Worm (Caenorhabditis elegans) whole organism, L3 larva: Measurements from ENCODE around the gene C08E8.3.
A peak's percentile ranks its signal among the peaks of the same experiment; 100 is the strongest.

ENCODE experiments used
- R02D3.7 ChIP-seq: fragments of 150-350 bp; optimal IDR thresholded peaks from 2 replicates; lab custom pipeline; 2014; ENCODE audit warnings: missing biosample characterization, missing genetic modification characterization
- ZK546.5 ChIP-seq: sonication (generic microtip); optimal IDR thresholded peaks from 2 replicates; lab custom pipeline; 2017; ENCODE audit warnings: missing biosample characterization, missing genetic modification characterization
- aly-2 ChIP-seq: fragments of 150-350 bp; optimal IDR thresholded peaks from 2 replicates; lab custom pipeline; 2014; ENCODE audit warnings: missing biosample characterization, missing genetic modification characterization
- ama-1 ChIP-seq: fragments of 150-350 bp; optimal IDR thresholded peaks from 2 replicates; lab custom pipeline; 2018
- ceh-16 ChIP-seq: sonication (generic microtip); optimal IDR thresholded peaks from 2 replicates; lab custom pipeline; 2017; ENCODE audit warnings: missing biosample characterization, missing genetic modification characterization
- ceh-28 ChIP-seq: fragments of 150-350 bp; optimal IDR thresholded peaks from 2 replicates; lab custom pipeline; 2014; ENCODE audit warnings: missing biosample characterization, missing genetic modification reagents, missing genetic modification characterization
- ceh-9 ChIP-seq: sonication (generic microtip); optimal IDR thresholded peaks from 2 replicates; lab custom pipeline; 2018; ENCODE audit warnings: missing biosample characterization, missing genetic modification characterization
- daf-12 ChIP-seq: fragments of 150-350 bp; optimal IDR thresholded peaks from 2 replicates; lab custom pipeline; 2014; ENCODE audit warnings: missing biosample characterization, missing genetic modification reagents, missing genetic modification characterization
- egl-27 ChIP-seq: sonication (generic microtip); optimal IDR thresholded peaks from 4 replicates; lab custom pipeline; 2017; ENCODE audit warnings: missing biosample characterization, missing genetic modification reagents, missing genetic modification characterization
- egl-5 ChIP-seq: fragments of 150-350 bp; optimal IDR thresholded peaks from 2 replicates; lab custom pipeline; 2017; ENCODE audit warnings: missing biosample characterization, missing genetic modification reagents, missing genetic modification characterization, inconsistent platforms
- elt-2 ChIP-seq: sonication (generic microtip); optimal IDR thresholded peaks from 2 replicates; lab custom pipeline; 2016; ENCODE audit warnings: missing genetic modification reagents, mild to moderate bottlenecking, missing genetic modification characterization, missing compliant biosample characterization
- elt-3 ChIP-seq, 3 experiments: fragments of 150-350 bp in 1 of 3; sonication (generic microtip) in 2 of 3; optimal IDR thresholded peaks; 2 replicates in 2 of 3; 4 replicates in 1 of 3; lab custom pipeline; 2014 to 2017; ENCODE audit warnings: missing biosample characterization in 3 of 3, missing genetic modification characterization in 3 of 3
- eor-1 ChIP-seq, 2 experiments: fragments of 150-350 bp; optimal IDR thresholded peaks; 2 replicates each; lab custom pipeline; 2014 to 2018; ENCODE audit warnings: missing biosample characterization in 2 of 2, missing genetic modification characterization in 2 of 2
- fkh-10 ChIP-seq: sonication (generic microtip); optimal IDR thresholded peaks from 2 replicates; lab custom pipeline; 2017; ENCODE audit warnings: missing biosample characterization, missing genetic modification reagents, missing genetic modification characterization
- fos-1 ChIP-seq: fragments of 150-350 bp; optimal IDR thresholded peaks from 2 replicates; lab custom pipeline; 2014; ENCODE audit warnings: missing biosample characterization, missing genetic modification characterization
- hmg-11 ChIP-seq: sonication (generic microtip); optimal IDR thresholded peaks from 2 replicates; lab custom pipeline; 2016; ENCODE audit warnings: missing genetic modification characterization, missing compliant biosample characterization
- jun-1 ChIP-seq: fragments of 150-350 bp; optimal IDR thresholded peaks from 2 replicates; lab custom pipeline; 2014; ENCODE audit warnings: missing biosample characterization, missing genetic modification reagents, missing genetic modification characterization
- lin-15B ChIP-seq: fragments of 150-350 bp; optimal IDR thresholded peaks from 2 replicates; lab custom pipeline; 2014; ENCODE audit warnings: missing biosample characterization, missing genetic modification characterization
- lin-39 ChIP-seq: fragments of 150-350 bp; optimal IDR thresholded peaks from 2 replicates; lab custom pipeline; 2018; ENCODE audit warnings: missing biosample characterization, missing genetic modification reagents, missing genetic modification characterization
- nhr-12 ChIP-seq: fragments of 150-350 bp; optimal IDR thresholded peaks from 2 replicates; lab custom pipeline; 2014; ENCODE audit warnings: missing biosample characterization, missing genetic modification characterization
- nhr-23 ChIP-seq: fragments of 150-350 bp; optimal IDR thresholded peaks from 2 replicates; lab custom pipeline; 2014; ENCODE audit warnings: missing biosample characterization, missing genetic modification reagents, missing genetic modification characterization
- nhr-237 ChIP-seq: fragments of 150-350 bp; optimal IDR thresholded peaks from 2 replicates; lab custom pipeline; 2014; ENCODE audit warnings: missing biosample characterization, missing genetic modification characterization
- nhr-28 ChIP-seq: fragments of 150-350 bp; optimal IDR thresholded peaks from 2 replicates; lab custom pipeline; 2014; ENCODE audit warnings: missing biosample characterization, missing genetic modification characterization
- nhr-43 ChIP-seq: sonication (generic microtip); optimal IDR thresholded peaks from 2 replicates; lab custom pipeline; 2016; ENCODE audit warnings: mild to moderate bottlenecking, missing genetic modification characterization, missing compliant biosample characterization; ENCODE audit not compliant: poor library complexity, severe bottlenecking
- nhr-76 ChIP-seq: fragments of 150-350 bp; sonication (generic microtip); optimal IDR thresholded peaks from 5 replicates; lab custom pipeline; 2014; ENCODE audit warnings: missing biosample characterization, missing genetic modification characterization
- pha-4 ChIP-seq: fragments of 150-350 bp; optimal IDR thresholded peaks from 2 replicates; lab custom pipeline; 2014; ENCODE audit warnings: missing biosample characterization, missing genetic modification reagents, missing genetic modification characterization
- pqm-1 ChIP-seq: fragments of 150-350 bp; optimal IDR thresholded peaks from 2 replicates; lab custom pipeline; 2017; ENCODE audit warnings: missing biosample characterization, missing genetic modification characterization, inconsistent platforms
- sea-2 ChIP-seq: fragments of 150-350 bp; sonication (generic microtip); optimal IDR thresholded peaks from 4 replicates; lab custom pipeline; 2014; ENCODE audit warnings: missing biosample characterization, missing genetic modification reagents, missing genetic modification characterization
- snpc-4 ChIP-seq: fragments of 150-350 bp; optimal IDR thresholded peaks from 2 replicates; lab custom pipeline; 2014; ENCODE audit warnings: missing biosample characterization, missing genetic modification characterization
- tbx-2 ChIP-seq: sonication (generic microtip); optimal IDR thresholded peaks from 2 replicates; lab custom pipeline; 2016; ENCODE audit warnings: mild to moderate bottlenecking, missing genetic modification characterization, missing compliant biosample characterization
- unc-39 ChIP-seq: sonication (generic microtip); optimal IDR thresholded peaks from 4 replicates; lab custom pipeline; 2017; ENCODE audit warnings: missing biosample characterization, missing genetic modification characterization
- unc-62 ChIP-seq: fragments of 150-350 bp; sonication (generic microtip); optimal IDR thresholded peaks from 4 replicates; lab custom pipeline; 2014; ENCODE audit warnings: missing biosample characterization, missing genetic modification reagents, missing genetic modification characterization
- zag-1 ChIP-seq: fragments of 150-350 bp; optimal IDR thresholded peaks from 2 replicates; lab custom pipeline; 2014; ENCODE audit warnings: missing biosample characterization, missing genetic modification characterization
- ztf-4 ChIP-seq: fragments of 150-350 bp; optimal IDR thresholded peaks from 2 replicates; lab custom pipeline; 2014; ENCODE audit warnings: missing biosample characterization, missing genetic modification characterization

Gene C08E8.3

DNA sequence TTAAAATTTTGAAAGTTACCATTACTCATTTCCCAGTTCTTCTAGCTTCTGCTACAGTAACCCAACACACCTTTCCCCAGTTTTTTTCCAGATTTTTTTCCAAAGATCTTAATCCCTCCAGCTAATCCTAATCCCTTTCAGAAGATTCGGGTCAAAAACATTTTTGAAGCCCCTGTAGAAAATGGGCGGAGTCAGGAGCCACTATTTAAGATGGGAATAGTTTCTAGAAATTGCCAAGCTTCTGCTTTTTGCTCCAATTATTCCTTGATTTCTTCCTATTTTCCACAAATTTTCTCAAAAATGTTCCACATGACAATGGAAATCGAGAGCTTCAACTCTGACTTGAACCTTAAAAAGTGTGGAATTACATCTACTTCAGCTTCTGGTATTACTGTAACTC is 14.6 kb downstream of the C08E8.3 start, which contains the start of gene C08E8.9:
Gene C08E8.9, plus strand, starts transcription at position 301 of the 400 bp plus-strand sequence.
- no peak for TF ChIP-seq ama-1
- TF ChIP-seq nhr-237 (tag; lab: Kevin White, UChicago): no peak
- no peak for TF ChIP-seq snpc-4 (tag; lab: Kevin White, UChicago)
- no peak for TF ChIP-seq nhr-28
- TF ChIP-seq unc-62 (GFP tag; lab: Kevin White, UChicago): no peak
- TF ChIP-seq lin-15B (tag; lab: Kevin White, UChicago): no peak
- TF ChIP-seq elt-2 (tag; lab: Kevin White, UChicago): no peak
- no peak for TF ChIP-seq nhr-43 (tag; lab: Kevin White, UChicago)
- TF ChIP-seq ceh-16 (tag; lab: Kevin White, UChicago): no peak

DNA sequence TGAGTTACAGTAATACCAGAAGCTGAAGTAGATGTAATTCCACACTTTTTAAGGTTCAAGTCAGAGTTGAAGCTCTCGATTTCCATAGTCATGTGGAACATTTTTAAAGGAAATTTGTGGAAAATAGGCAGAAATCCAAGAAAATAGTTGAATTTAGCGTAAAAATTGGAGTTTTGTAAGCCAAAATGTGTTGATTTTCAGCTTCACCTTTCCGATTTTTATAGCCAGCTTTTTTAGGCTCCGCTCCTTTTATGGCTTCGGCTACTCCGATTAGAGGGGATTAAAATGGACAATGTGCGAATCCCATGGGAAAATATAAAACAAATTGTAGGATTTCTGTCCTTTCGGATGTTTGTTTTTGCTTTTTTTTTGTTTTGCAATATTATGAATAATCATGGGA is 18.4 kb downstream of the C08E8.3 start, which contains the start of gene C08E8.6:
Gene C08E8.6, minus strand, starts transcription at position 101 of the 400 bp plus-strand sequence.
- no peak for TF ChIP-seq aly-2 (tag; lab: Kevin White, UChicago)
- no peak for TF ChIP-seq egl-27
- no peak for TF ChIP-seq unc-39 (tag; lab: Kevin White, UChicago)
- TF ChIP-seq unc-62 (GFP tag; lab: Kevin White, UChicago): no peak
- no peak for TF ChIP-seq tbx-2
- no peak for TF ChIP-seq zag-1
- no peak for TF ChIP-seq daf-12
- TF ChIP-seq ztf-4 (tag; lab: Kevin White, UChicago): no peak

ce11 chrV:18371028-18371427 is 21.1 kb downstream of the C08E8.3 start:
- TF ChIP-seq jun-1 (tag; lab: Kevin White, UChicago) (no peak), nhr-28 (no peak), fos-1 (no peak), nhr-76 (no peak), fkh-10 (no peak), ceh-9 (no peak)

- no peak for TF ChIP-seq R02D3.7 (tag; lab: Kevin White, UChicago)
- TF ChIP-seq elt-2 (tag; lab: Kevin White, UChicago): peak; percentile 67
- peak; percentile 28 for TF ChIP-seq jun-1 (tag; lab: Kevin White, UChicago)
- TF ChIP-seq ztf-4 (tag; lab: Kevin White, UChicago): no peak
- no peak for TF ChIP-seq sea-2 (GFP tag; lab: Kevin White, UChicago)
- TF ChIP-seq egl-5 (tag; lab: Kevin White, UChicago): no peak
- TF ChIP-seq unc-62 (GFP tag; lab: Kevin White, UChicago): no peak
- TF ChIP-seq snpc-4 (tag; lab: Kevin White, UChicago): no peak
- TF ChIP-seq eor-1 (tag; optimal IDR thresholded peaks at IDR 0.05; lab: Kevin White, UChicago): no peak
- TF ChIP-seq aly-2 (tag; lab: Kevin White, UChicago): no peak
- TF ChIP-seq nhr-76: no peak
- TF ChIP-seq pha-4 (tag; lab: Kevin White, UChicago): peak; percentile 75
- peak; percentile 80 for TF ChIP-seq pqm-1
- TF ChIP-seq nhr-12 (tag; lab: Kevin White, UChicago): no peak
- TF ChIP-seq lin-39: no peak
- TF ChIP-seq hmg-11 (tag; lab: Kevin White, UChicago): no peak
- TF ChIP-seq ama-1: no peak
- no peak for TF ChIP-seq nhr-43 (tag; lab: Kevin White, UChicago)
- no peak for TF ChIP-seq fos-1
- TF ChIP-seq elt-3 (tag; optimal IDR thresholded peaks at IDR 0.05; lab: Kevin White, UChicago): no peak
- no peak for TF ChIP-seq egl-27
- no peak for TF ChIP-seq nhr-23
Measured at ce11 chrV:18371579-18371978, 21.6 kb downstream of the C08E8.3 start, which contains the start of gene C08E8.4. C08E8.4 (plus strand) TSS chrV:18371846.

DNA sequence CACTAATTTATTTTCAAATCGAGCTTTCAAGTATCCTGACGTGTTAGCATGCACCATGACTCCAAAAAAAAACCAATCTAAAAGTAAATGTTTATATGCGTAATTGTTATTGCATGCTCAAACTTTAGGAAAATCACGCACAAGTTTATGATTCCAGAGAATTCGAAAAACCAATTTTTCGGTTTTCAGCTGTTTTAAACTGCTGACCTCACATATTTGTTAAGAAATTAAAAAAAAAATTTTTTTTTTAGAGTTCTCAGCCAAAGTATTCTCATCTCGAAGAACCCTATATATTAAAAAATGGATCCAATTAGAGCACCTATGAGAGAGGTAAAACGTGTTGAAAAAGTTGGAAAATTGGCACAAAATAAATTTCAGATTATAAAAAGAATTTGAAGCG is 24.3 kb downstream of the C08E8.3 start, which contains the start of gene Y51A2B.2:
Gene Y51A2B.2, plus strand, starts transcription at position 301 of the 400 bp plus-strand sequence.
- no peak for TF ChIP-seq nhr-76
- no peak for TF ChIP-seq nhr-43 (tag; lab: Kevin White, UChicago)
- TF ChIP-seq elt-2 (tag; lab: Kevin White, UChicago): no peak
- TF ChIP-seq sea-2 (GFP tag; lab: Kevin White, UChicago): no peak
- TF ChIP-seq lin-39: no peak
- TF ChIP-seq fos-1: no peak
- no peak for TF ChIP-seq jun-1 (tag; lab: Kevin White, UChicago)
- TF ChIP-seq eor-1 (tag; optimal IDR thresholded peaks at IDR 0.05; lab: Kevin White, UChicago): no peak
- no peak for TF ChIP-seq R02D3.7 (tag; lab: Kevin White, UChicago)
- no peak for TF ChIP-seq ceh-16 (tag; lab: Kevin White, UChicago)
- no peak for TF ChIP-seq ceh-28 (tag; lab: Kevin White, UChicago)
- no peak for TF ChIP-seq aly-2 (tag; lab: Kevin White, UChicago)
- no peak for TF ChIP-seq nhr-23
- TF ChIP-seq hmg-11 (tag; lab: Kevin White, UChicago): no peak
- no peak for TF ChIP-seq ZK546.5 (tag; lab: Kevin White, UChicago)
- TF ChIP-seq, all 47 proteins: peak for 0
